Worm (Caenorhabditis elegans) whole organism, dauer: ENCODE results near the gene srd-50.

ENCODE experiments used
- unc-62 ChIP-seq: sonication (generic microtip); optimal IDR thresholded peaks from 2 replicates; lab custom pipeline; 2017; ENCODE audit warnings: missing biosample characterization, missing genetic modification reagents, missing genetic modification characterization

Gene srd-50

ce11 chrX:13481704-13482103, at the start of gene srd-50:
TSS of gene srd-50 (minus strand) at chrX:13481804.
- TF ChIP-seq unc-62 (GFP tag; lab: Kevin White, UChicago), result no peak

ce11 chrX:13530015-13530778, 48.6 kb upstream of the srd-50 start:
- TF ChIP-seq unc-62 (GFP tag; lab: Kevin White, UChicago), result no peak

- TF ChIP-seq unc-62 (GFP tag; lab: Kevin White, UChicago), result no peak
These were observed 47.1 kb upstream of the srd-50 start, which contains the start of gene F18H3.4 for ce11 chrX:13528630-13529138. TSS of gene F18H3.4 (plus strand) at chrX:13529088.

ce11 chrX:13527347-13528092, 45.9 kb upstream of the srd-50 start, which contains the start of gene pab-2:
TSS of gene pab-2 (minus strand) at chrX:13527415.
- no peak for TF ChIP-seq unc-62 (GFP tag; lab: Kevin White, UChicago)

- TF ChIP-seq unc-62 (GFP tag; lab: Kevin White, UChicago), result no peak
These were observed 44.9 kb upstream of the srd-50 start for ce11 chrX:13526219-13527218.

- no peak for TF ChIP-seq unc-62 (GFP tag; lab: Kevin White, UChicago)
These were observed 43.5 kb upstream of the srd-50 start for ce11 chrX:13525094-13525493.

ce11 chrX:13518861-13519713, 37.5 kb upstream of the srd-50 start, which contains the start of the genes cdk-4 and F18H3.1:
TSS of gene cdk-4 (minus strand) at chrX:13518911.
TSS of gene F18H3.1 (plus strand) at chrX:13519663.
- TF ChIP-seq unc-62 (GFP tag; lab: Kevin White, UChicago), result no peak

- no peak for TF ChIP-seq unc-62 (GFP tag; lab: Kevin White, UChicago)
These were observed 32.8 kb upstream of the srd-50 start for ce11 chrX:13514384-13514783.

ce11 chrX:13511796-13512195, 30.2 kb upstream of the srd-50 start:
- TF ChIP-seq unc-62 (GFP tag; lab: Kevin White, UChicago), result no peak

- no peak for TF ChIP-seq unc-62 (GFP tag; lab: Kevin White, UChicago)
These were observed 29.4 kb upstream of the srd-50 start, which contains the start of gene col-185 for ce11 chrX:13510997-13511396. TSS of gene col-185 (minus strand) at chrX:13511097.

- TF ChIP-seq unc-62 (GFP tag; lab: Kevin White, UChicago), result no peak
These were observed 28.7 kb upstream of the srd-50 start for ce11 chrX:13510234-13510837.

- TF ChIP-seq unc-62 (GFP tag; lab: Kevin White, UChicago), result no peak
These were observed 25.6 kb upstream of the srd-50 start, which contains the start of gene H06A10.1 for ce11 chrX:13507233-13507632. TSS of gene H06A10.1 (plus strand) at chrX:13507533.

- TF ChIP-seq unc-62 (GFP tag; lab: Kevin White, UChicago), result no peak
These were observed 24.9 kb upstream of the srd-50 start for ce11 chrX:13506493-13506892.
